Fruit fly (Drosophila melanogaster) whole organism, embryonic: ENCODE data around the gene Pep.

ENCODE experiments used
- Asciz ChIP-seq: fragments of 200-800 bp; sonication (Bioruptor generic); optimal IDR thresholded peaks from 2 replicates; lab custom pipeline; 2017; ENCODE audit warnings: missing biosample characterization, mild to moderate bottlenecking, missing genetic modification characterization, missing genetic modification reagents
- CG11456 ChIP-seq: fragments of 200-800 bp; sonication (Bioruptor generic); IDR thresholded peaks from 3 replicates; pipeline ENCODE4 v1.3.6; 2022; ENCODE audit warnings: missing biosample characterization, missing genetic modification characterization
- CG12155 ChIP-seq: fragments of 200-800 bp; sonication (Bioruptor generic); optimal IDR thresholded peaks from 3 replicates; lab custom pipeline; 2016; ENCODE audit warnings: missing biosample characterization, missing genetic modification characterization
- CG12391 ChIP-seq: fragments of 200-800 bp; sonication (Bioruptor generic); optimal IDR thresholded peaks from 3 replicates; lab custom pipeline; 2018; ENCODE audit warnings: missing biosample characterization, mild to moderate bottlenecking, missing genetic modification characterization, moderate library complexity
- CG17361 ChIP-seq: fragments of 200-800 bp; sonication (Bioruptor generic); IDR thresholded peaks from 3 replicates; pipeline ENCODE4 v1.3.6; 2022; ENCODE audit warnings: missing biosample characterization, missing genetic modification characterization
- CG17568 ChIP-seq: fragments of 200-800 bp; sonication (Bioruptor generic); optimal IDR thresholded peaks from 2 replicates; lab custom pipeline; 2018; ENCODE audit warnings: missing biosample characterization, mild to moderate bottlenecking, missing genetic modification characterization, moderate library complexity
- CG17829 ChIP-seq: fragments of 200-800 bp; optimal IDR thresholded peaks from 2 replicates; lab custom pipeline; 2019; ENCODE audit warnings: missing biosample characterization, mild to moderate bottlenecking, missing genetic modification characterization, moderate library complexity
- CG2129 ChIP-seq: fragments of 200-800 bp; sonication (Bioruptor generic); IDR thresholded peaks from 2 replicates; pipeline ENCODE4 v1.3.6; 2022; ENCODE audit warnings: missing biosample characterization, missing genetic modification characterization; ENCODE audit not compliant: partially characterized antibody
- CG2889 ChIP-seq: fragments of 200-800 bp; sonication (Bioruptor generic); IDR thresholded peaks from 3 replicates; pipeline ENCODE4 v1.3.6; 2022; ENCODE audit warnings: missing biosample characterization, missing genetic modification characterization
- CG33557 ChIP-seq: fragments of 200-800 bp; sonication (Bioruptor generic); optimal IDR thresholded peaks from 2 replicates; lab custom pipeline; 2019; ENCODE audit warnings: missing biosample characterization, mild to moderate bottlenecking, missing genetic modification characterization, moderate library complexity
- CG3838 ChIP-seq: fragments of 200-800 bp; sonication (Bioruptor generic); optimal IDR thresholded peaks from 3 replicates; lab custom pipeline; 2016; ENCODE audit warnings: missing biosample characterization, missing genetic modification characterization
- CG6765 ChIP-seq: fragments of 200-800 bp; sonication (Bioruptor generic); optimal IDR thresholded peaks from 3 replicates; lab custom pipeline; 2017; ENCODE audit warnings: missing biosample characterization, mild to moderate bottlenecking, missing genetic modification characterization
- CG7745 ChIP-seq: fragments of 200-800 bp; sonication (Bioruptor generic); optimal IDR thresholded peaks from 2 replicates; lab custom pipeline; 2018; ENCODE audit warnings: missing biosample characterization, mild to moderate bottlenecking, missing genetic modification characterization, moderate library complexity
- CG8089 ChIP-seq: fragments of 200-800 bp; sonication (Bioruptor generic); optimal IDR thresholded peaks from 3 replicates; lab custom pipeline; 2016; ENCODE audit warnings: missing biosample characterization, missing genetic modification characterization
- CG8924 ChIP-seq: fragments of 200-800 bp; optimal IDR thresholded peaks from 3 replicates; lab custom pipeline; 2019; ENCODE audit warnings: missing biosample characterization, mild to moderate bottlenecking, missing genetic modification characterization, moderate library complexity
- CG9797 ChIP-seq: fragments of 200-800 bp; sonication (Bioruptor generic); optimal IDR thresholded peaks from 3 replicates; lab custom pipeline; 2018; ENCODE audit warnings: missing biosample characterization, mild to moderate bottlenecking, missing genetic modification characterization
- CkIIα-i1 ChIP-seq: fragments of 200-800 bp; sonication (Bioruptor generic); IDR thresholded peaks from 2 replicates; pipeline ENCODE4 v1.3.6; 2022; ENCODE audit warnings: missing biosample characterization, missing genetic modification characterization
- D ChIP-seq, 2 experiments: fragments of 200-800 bp in 1 of 2; fragments of >200 bp in 1 of 2; sonication (Bioruptor generic) in 1 of 2; optimal IDR thresholded peaks; 2 replicates in 1 of 2; 3 replicates in 1 of 2; lab custom pipeline; 2017; ENCODE audit warnings: mild to moderate bottlenecking in 1 of 2, missing biosample characterization in 1 of 2, missing genetic modification characterization in 1 of 2, missing genetic modification reagents in 1 of 2
- D19B ChIP-seq: fragments of 200-800 bp; sonication (Bioruptor generic); optimal IDR thresholded peaks from 2 replicates; lab custom pipeline; 2017; ENCODE audit warnings: missing biosample characterization, mild to moderate bottlenecking, missing genetic modification characterization
- E2f2 ChIP-seq: fragments of 200-800 bp; sonication (Bioruptor generic); IDR thresholded peaks from 2 replicates; pipeline ENCODE4 v1.3.6; 2022; ENCODE audit warnings: missing biosample characterization, missing genetic modification characterization
- Fer1 ChIP-seq: fragments of 200-800 bp; sonication (Bioruptor generic); optimal IDR thresholded peaks from 2 replicates; lab custom pipeline; 2017; ENCODE audit warnings: missing biosample characterization, mild to moderate bottlenecking, missing genetic modification characterization
- HmgD ChIP-seq: fragments of 200-800 bp; sonication (Bioruptor generic); optimal IDR thresholded peaks from 3 replicates; lab custom pipeline; 2016; ENCODE audit warnings: missing biosample characterization, missing genetic modification characterization
- Hmr ChIP-seq: fragments of 200-800 bp; sonication (Bioruptor generic); optimal IDR thresholded peaks from 3 replicates; lab custom pipeline; 2017; ENCODE audit warnings: mild to moderate bottlenecking, missing biosample characterization, missing genetic modification reagents, missing genetic modification characterization
- Neu2 ChIP-seq: fragments of 200-800 bp; sonication (Bioruptor generic); optimal IDR thresholded peaks from 3 replicates; lab custom pipeline; 2016; ENCODE audit warnings: missing biosample characterization, missing genetic modification characterization, borderline replicate concordance
- Oaz ChIP-seq: fragments of 200-800 bp; sonication (Bioruptor generic); IDR thresholded peaks from 2 replicates; pipeline ENCODE4 v1.3.6; 2022; ENCODE audit warnings: missing biosample characterization, missing genetic modification characterization
- Sry-β ChIP-seq: fragments of 200-800 bp; sonication (Bioruptor generic); optimal IDR thresholded peaks from 2 replicates; lab custom pipeline; 2018; ENCODE audit warnings: missing biosample characterization, mild to moderate bottlenecking, missing genetic modification characterization, moderate library complexity
- Usf ChIP-seq: fragments of 200-800 bp; sonication (Bioruptor generic); optimal IDR thresholded peaks from 2 replicates; lab custom pipeline; 2017; ENCODE audit warnings: missing genotype, missing biosample characterization, missing genetic modification characterization
- ap ChIP-seq: fragments of 200-800 bp; sonication (Bioruptor generic); IDR thresholded peaks from 2 replicates; pipeline ENCODE4 v1.3.6; 2022; ENCODE audit warnings: missing biosample characterization, missing genetic modification characterization
- disco-r ChIP-seq: fragments of 200-800 bp; sonication (Bioruptor generic); optimal IDR thresholded peaks from 2 replicates; lab custom pipeline; 2016; ENCODE audit warnings: missing biosample characterization, missing genetic modification characterization
- dm ChIP-seq: fragments of 200-800 bp; sonication (Bioruptor generic); optimal IDR thresholded peaks from 3 replicates; lab custom pipeline; 2016; ENCODE audit warnings: missing biosample characterization, missing genetic modification characterization
- gsb ChIP-seq: fragments of 200-800 bp; sonication (Bioruptor generic); IDR thresholded peaks from 2 replicates; pipeline ENCODE4 v1.3.6; 2022; ENCODE audit warnings: missing biosample characterization, missing genetic modification characterization
- hkb ChIP-seq, 2 experiments: fragments of 200-800 bp in 1 of 2; fragments of >200 bp in 1 of 2; sonication (Bioruptor generic) in 1 of 2; IDR thresholded peaks in 1 of 2; optimal IDR thresholded peaks in 1 of 2; 2 replicates each; pipeline versions ENCODE4 v1.3.6 to Lab custom; 2017 to 2022; ENCODE audit warnings: missing biosample characterization in 1 of 2, missing genetic modification characterization in 1 of 2
- inv ChIP-seq: fragments of 200-800 bp; sonication (Bioruptor generic); IDR thresholded peaks from 2 replicates; pipeline ENCODE4 v1.3.6; 2022; ENCODE audit warnings: missing biosample characterization, missing genetic modification characterization; ENCODE audit not compliant: partially characterized antibody
- jing ChIP-seq: fragments of 200-800 bp; sonication (Bioruptor generic); optimal IDR thresholded peaks from 2 replicates; lab custom pipeline; 2018; ENCODE audit warnings: missing biosample characterization, mild to moderate bottlenecking, missing genetic modification characterization
- maf-S ChIP-seq: fragments of 200-800 bp; sonication (Bioruptor generic); optimal IDR thresholded peaks from 2 replicates; lab custom pipeline; 2016; ENCODE audit warnings: missing biosample characterization, missing genetic modification characterization
- peb ChIP-seq: fragments of 200-800 bp; sonication (Bioruptor generic); IDR thresholded peaks from 2 replicates; pipeline ENCODE4 v1.3.6; 2022; ENCODE audit warnings: missing biosample characterization, missing genetic modification characterization
- pfk ChIP-seq: fragments of 200-800 bp; sonication (Bioruptor generic); optimal IDR thresholded peaks from 2 replicates; lab custom pipeline; 2018; ENCODE audit warnings: missing biosample characterization, mild to moderate bottlenecking, missing genetic modification characterization, moderate library complexity
- psq ChIP-seq: fragments of 200-800 bp; sonication (Bioruptor generic); optimal IDR thresholded peaks from 2 replicates; lab custom pipeline; 2017; ENCODE audit warnings: missing biosample characterization, missing genetic modification characterization
- pum ChIP-seq: fragments of 200-800 bp; sonication (Bioruptor generic); optimal IDR thresholded peaks from 2 replicates; lab custom pipeline; 2016; ENCODE audit warnings: missing biosample characterization, missing genetic modification characterization
- rib ChIP-seq: fragments of 200-800 bp; sonication (Bioruptor generic); IDR thresholded peaks from 2 replicates; pipeline ENCODE4 v1.3.6; 2022; ENCODE audit warnings: missing biosample characterization, missing genetic modification characterization
- run ChIP-seq: fragments of 200-800 bp; sonication (Bioruptor generic); optimal IDR thresholded peaks from 3 replicates; lab custom pipeline; 2018; ENCODE audit warnings: missing biosample characterization, mild to moderate bottlenecking, missing genetic modification characterization
- so ChIP-seq: fragments of 200-800 bp; sonication (Bioruptor generic); IDR thresholded peaks from 3 replicates; pipeline ENCODE4 v1.3.6; 2022; ENCODE audit warnings: missing biosample characterization, missing genetic modification characterization
- sqz ChIP-seq: fragments of 200-800 bp; sonication (Bioruptor generic); optimal IDR thresholded peaks from 3 replicates; lab custom pipeline; 2018; ENCODE audit warnings: missing biosample characterization, mild to moderate bottlenecking, missing genetic modification characterization
- sr ChIP-seq: fragments of 200-800 bp; sonication (Bioruptor generic); IDR thresholded peaks from 3 replicates; pipeline ENCODE4 v1.3.6; 2022; ENCODE audit warnings: missing biosample characterization, missing genetic modification characterization
- sug ChIP-seq: fragments of 200-800 bp; optimal IDR thresholded peaks from 2 replicates; lab custom pipeline; 2019; ENCODE audit warnings: missing biosample characterization, mild to moderate bottlenecking, missing genetic modification characterization, moderate library complexity
- unpg ChIP-seq: fragments of 200-800 bp; sonication (Bioruptor generic); optimal IDR thresholded peaks from 3 replicates; lab custom pipeline; 2018; ENCODE audit warnings: missing biosample characterization, mild to moderate bottlenecking, missing genetic modification characterization, moderate library complexity
- zen ChIP-seq: fragments of 200-800 bp; sonication (Bioruptor generic); optimal IDR thresholded peaks from 3 replicates; lab custom pipeline; 2018; ENCODE audit warnings: missing biosample characterization, mild to moderate bottlenecking, missing genetic modification characterization, moderate library complexity
- zfh1 ChIP-seq: fragments of 200-800 bp; sonication (Bioruptor generic); IDR thresholded peaks from 3 replicates; pipeline ENCODE4 v1.3.6; 2022; ENCODE audit warnings: missing biosample characterization, missing genetic modification characterization

The Pep gene

DNA sequence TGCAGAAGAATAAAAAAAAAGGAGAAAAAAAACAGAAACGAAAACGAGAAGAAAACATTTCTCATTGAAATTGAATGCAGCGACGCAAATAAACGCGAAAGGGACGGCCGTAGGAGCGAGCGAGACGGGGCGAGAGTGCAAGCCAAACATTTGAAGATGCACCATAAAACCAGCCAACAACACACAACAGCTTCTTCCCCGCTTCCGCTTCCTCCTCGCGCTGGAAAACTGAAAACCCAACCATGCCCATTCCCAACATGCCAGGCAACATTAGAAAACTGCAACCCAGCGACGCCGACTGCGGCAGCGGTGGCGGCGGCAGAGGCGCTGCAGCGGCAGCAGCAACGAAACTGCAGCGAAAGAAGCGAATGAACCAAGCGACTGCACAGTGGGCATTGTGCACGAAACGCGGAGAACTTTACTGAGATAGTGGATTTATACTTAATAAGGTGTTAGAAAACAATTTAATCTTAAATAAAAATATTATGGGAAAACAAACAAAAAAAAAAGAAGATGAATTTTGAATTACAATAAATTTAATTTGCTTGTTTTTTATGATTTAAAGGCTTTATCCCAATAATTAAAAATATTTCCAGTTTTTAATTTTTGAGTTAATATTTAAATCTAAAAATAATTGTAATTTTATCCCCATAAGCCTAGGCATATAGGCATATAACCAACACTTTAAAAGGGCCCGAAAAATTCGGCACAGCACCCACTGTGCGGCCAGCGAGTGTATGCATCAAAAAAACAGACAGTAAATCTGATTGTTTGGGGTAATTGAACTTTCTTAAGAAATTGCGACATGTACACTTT is 33.7 kb downstream of the Pep start (continued):
- no peak for TF ChIP-seq CG3838
- TF ChIP-seq CG17568 = peak; percentile 1
- no peak for TF ChIP-seq Neu2 (GFP tag; lab: Kevin White, UChicago)
- TF ChIP-seq zen (tag; lab: Kevin White, UChicago) = peak; percentile 47
- TF ChIP-seq CG8924 (tag; lab: Kevin White, UChicago) = peak; percentile 66
- peak; percentile 35 for TF ChIP-seq Usf (GFP tag; lab: Kevin White, UChicago)
- TF ChIP-seq pum (GFP tag; lab: Kevin White, UChicago) = no peak
- no peak for TF ChIP-seq CG2129 (GFP tag; lab: Robert Waterston, UW)
- TF ChIP-seq CG12391 (tag; lab: Kevin White, UChicago) = peak; percentile 80
- TF ChIP-seq hkb (optimal IDR thresholded peaks at IDR 0.05; lab: Kevin White, UChicago) = no peak
- peak; percentile 51; the same call in 1 of the 2 replicates for TF ChIP-seq hkb (GFP tag; IDR thresholded peaks at IDR 0.05; lab: Robert Waterston, UW)
- TF ChIP-seq sr (GFP tag; lab: Robert Waterston, UW) = no peak
- no peak for TF ChIP-seq rib (GFP tag; lab: Robert Waterston, UW)
- no peak for TF ChIP-seq Sry-β
- no peak for TF ChIP-seq sug
- TF ChIP-seq psq (GFP tag; lab: Kevin White, UChicago) = peak; percentile 1
- no peak for TF ChIP-seq D (optimal IDR thresholded peaks at IDR 0.05; lab: Kevin White, UChicago)
- peak; percentile 83 for TF ChIP-seq D (GFP tag; optimal IDR thresholded peaks at IDR 0.05; lab: Kevin White, UChicago)
- TF ChIP-seq Oaz (GFP tag; lab: Robert Waterston, UW) = no peak
- TF ChIP-seq CkIIα-i1 (GFP tag; lab: Robert Waterston, UW) = no peak
- TF ChIP-seq CG9797 (GFP tag; lab: Kevin White, UChicago) = no peak
- TF ChIP-seq CG17829 (tag; lab: Kevin White, UChicago) = peak; percentile 69
- TF ChIP-seq CG2889 = no peak
- TF ChIP-seq pfk (GFP tag; lab: Kevin White, UChicago) = no peak
- TF ChIP-seq inv (GFP tag; lab: Robert Waterston, UW) = no peak
- TF ChIP-seq E2f2 (GFP tag; lab: Robert Waterston, UW) = peak; percentile 26; the same call in 1 of the 2 replicates
- no peak for TF ChIP-seq so (GFP tag; lab: Robert Waterston, UW)
- TF ChIP-seq CG33557 = peak; percentile 72
- TF ChIP-seq CG11456 = peak; percentile 30; the same call in 1 of the 3 replicates
- 0 out of 2 replicates have a peak, but pooled peaks have one; percentile 20 for TF ChIP-seq ap (GFP tag; lab: Robert Waterston, UW)
- TF ChIP-seq CG7745 (tag; lab: Kevin White, UChicago) = no peak
- peak; percentile 95 for TF ChIP-seq CG17361 (GFP tag; lab: Robert Waterston, UW)
- TF ChIP-seq sqz (GFP tag; lab: Kevin White, UChicago) = peak; percentile 68
- TF ChIP-seq HmgD = no peak
- TF ChIP-seq Hmr = no peak
- no peak for TF ChIP-seq D19B (GFP tag; lab: Kevin White, UChicago)
- no peak for TF ChIP-seq disco-r (GFP tag; lab: Kevin White, UChicago)
- peak; percentile 21 for TF ChIP-seq CG12155 (GFP tag; lab: Kevin White, UChicago)
- no peak for TF ChIP-seq CG6765 (GFP tag; lab: Kevin White, UChicago)
- TF ChIP-seq run (tag; lab: Kevin White, UChicago) = no peak
- TF ChIP-seq CG8089 = no peak
- no peak for TF ChIP-seq gsb (GFP tag; lab: Robert Waterston, UW)
- TF ChIP-seq Asciz = peak; percentile 71
- TF ChIP-seq Fer1 (GFP tag; lab: Kevin White, UChicago) = peak; percentile 34
- TF ChIP-seq dm = no peak
- TF ChIP-seq unpg = peak; percentile 58
- TF ChIP-seq peb (GFP tag; lab: Robert Waterston, UW) = no peak
- no peak for TF ChIP-seq jing (GFP tag; lab: Kevin White, UChicago)
- no peak; the same call in 2 of the 3 replicates for TF ChIP-seq zfh1 (GFP tag; lab: Robert Waterston, UW)
- TF ChIP-seq maf-S (GFP tag; lab: Kevin White, UChicago) = no peak
